Fruit fly (Drosophila melanogaster): ENCODE results near the gene CG6415.

Gene CG6415

DNA sequence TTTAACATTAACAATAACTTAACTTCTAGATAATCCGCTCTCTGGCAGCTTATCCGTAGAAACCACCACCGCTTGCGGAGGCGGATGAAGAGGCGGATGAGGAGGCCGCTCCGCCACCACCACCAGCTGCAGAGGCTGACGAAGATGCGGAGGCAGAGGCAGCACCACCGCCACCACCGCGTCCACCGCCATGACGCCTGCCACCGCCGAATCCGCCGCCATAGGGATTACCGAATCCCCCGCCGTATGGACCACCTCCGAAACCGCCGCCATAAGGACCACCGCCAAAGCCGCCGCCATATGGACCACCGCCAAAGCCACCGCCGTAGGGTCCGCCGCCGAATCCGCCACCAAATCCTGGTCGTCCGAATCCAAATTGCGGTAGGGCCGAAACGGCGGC is 14.7 kb upstream of the CG6415 start:
- TF ChIP-seq fd96Ca (GFP tag; IDR thresholded peaks at IDR 0.05): no peak
- TF ChIP-seq Snoo (tag; optimal IDR thresholded peaks at IDR 0.05): no peak
- no peak for TF ChIP-seq CG9948 (tag; optimal IDR thresholded peaks at IDR 0.05)
- TF ChIP-seq CG8159 (tag; optimal IDR thresholded peaks at IDR 0.05): no peak
- TF ChIP-seq CG12605 (GFP tag; IDR thresholded peaks at IDR 0.05): no peak
- no peak for TF ChIP-seq Pif1B (GFP tag; optimal IDR thresholded peaks at IDR 0.05)
- no peak for TF ChIP-seq D1 (tag; optimal IDR thresholded peaks at IDR 0.05)
- no peak for TF ChIP-seq CG15710 (tag; optimal IDR thresholded peaks at IDR 0.05)
- no peak for TF ChIP-seq CG10348 (GFP tag; IDR thresholded peaks at IDR 0.05)
- no peak for TF ChIP-seq CG17806 (tag; optimal IDR thresholded peaks at IDR 0.05)
- TF ChIP-seq CG13204 (GFP tag; optimal IDR thresholded peaks at IDR 0.05): no peak
- no peak for TF ChIP-seq CG8301 (tag; optimal IDR thresholded peaks at IDR 0.05)
- no peak for TF ChIP-seq rn (GFP tag; IDR thresholded peaks at IDR 0.05)
- TF ChIP-seq Ets98B (GFP tag; IDR thresholded peaks at IDR 0.05): no peak
- no peak for TF ChIP-seq gl (tag; optimal IDR thresholded peaks at IDR 0.05)
- no peak for TF ChIP-seq Pif1A (GFP tag; optimal IDR thresholded peaks at IDR 0.05)
- no peak for TF ChIP-seq EcR (GFP tag; optimal IDR thresholded peaks at IDR 0.05)
- no peak for TF ChIP-seq CG14655 (GFP tag; optimal IDR thresholded peaks at IDR 0.05)

DNA sequence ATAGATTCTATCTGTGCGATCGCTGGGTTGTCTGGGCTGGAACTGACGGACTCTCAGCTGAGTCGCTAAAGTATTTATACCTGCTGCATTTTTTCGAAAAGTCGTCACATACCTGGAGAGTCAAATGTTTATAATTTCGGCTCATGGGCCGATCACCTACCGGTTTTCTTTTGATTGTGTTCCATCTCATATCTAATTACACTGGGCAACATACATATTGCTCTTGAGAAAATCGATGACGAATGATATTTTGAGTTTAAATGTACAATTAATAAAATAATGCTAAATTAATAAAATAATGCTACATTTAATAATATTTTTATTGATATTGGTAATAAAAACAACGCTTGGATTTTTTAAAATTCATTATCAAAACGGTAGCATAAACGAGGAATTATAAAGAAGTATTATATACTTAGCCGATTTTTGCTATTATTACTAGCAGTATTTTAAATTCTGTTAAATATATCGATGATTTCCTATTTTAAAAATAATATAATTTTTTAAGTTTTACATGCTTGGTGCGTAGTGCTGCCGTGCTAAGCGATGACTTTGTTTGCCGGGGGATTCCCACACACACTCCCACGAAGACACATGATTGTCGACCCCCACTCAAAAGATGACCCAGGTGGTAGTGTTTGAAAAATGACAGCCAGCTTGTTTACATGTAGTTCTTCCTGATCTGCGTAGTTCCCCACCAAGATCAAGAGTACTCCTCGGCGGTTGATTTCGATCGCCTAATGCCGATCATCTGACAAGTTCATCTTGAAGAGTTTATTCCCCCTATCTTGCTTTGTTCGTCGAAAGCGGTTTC is 14.0 kb upstream of the CG6415 start, which contains the start of gene CG7294:
Gene CG7294 (minus strand): TSS at position 51 of the 814 bp plus-strand sequence.
- TF ChIP-seq CG15710 (tag; optimal IDR thresholded peaks at IDR 0.05) (no peak), CG8301 (tag; optimal IDR thresholded peaks at IDR 0.05) (no peak), CG10348 (GFP tag; IDR thresholded peaks at IDR 0.05) (no peak), CG9948 (tag; optimal IDR thresholded peaks at IDR 0.05) (no peak), CG32121 (GFP tag; IDR thresholded peaks at IDR 0.05) (no peak)

DNA sequence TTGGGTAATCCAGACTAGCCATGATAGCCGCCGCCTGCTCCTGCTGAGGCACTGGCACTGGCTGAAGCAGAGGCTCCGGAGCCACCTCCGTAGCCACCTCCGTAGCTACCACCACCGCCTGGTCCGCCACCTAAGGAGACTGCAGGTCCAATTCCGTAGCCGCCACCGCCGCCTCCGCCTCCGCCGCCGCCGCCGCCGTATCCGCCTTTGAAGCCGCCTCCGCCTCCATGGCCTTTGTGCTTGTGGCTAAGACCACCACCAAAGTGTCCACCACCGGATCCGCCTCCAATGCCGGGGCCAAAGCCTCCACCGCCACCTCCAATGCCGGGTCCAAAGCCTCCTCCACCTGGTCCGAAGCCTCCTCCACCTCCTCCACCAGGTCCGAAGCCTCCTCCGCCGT is 10.4 kb upstream of the CG6415 start:
- no peak for TF ChIP-seq gl (tag; optimal IDR thresholded peaks at IDR 0.05)
- TF ChIP-seq CG17806 (tag; optimal IDR thresholded peaks at IDR 0.05): no peak
- no peak for TF ChIP-seq CG32121 (GFP tag; IDR thresholded peaks at IDR 0.05)
- no peak for TF ChIP-seq CG15710 (tag; optimal IDR thresholded peaks at IDR 0.05)
- TF ChIP-seq CG12605 (GFP tag; IDR thresholded peaks at IDR 0.05): no peak
- TF ChIP-seq Pif1A (GFP tag; optimal IDR thresholded peaks at IDR 0.05): no peak
- no peak for TF ChIP-seq D1 (tag; optimal IDR thresholded peaks at IDR 0.05)
- no peak for TF ChIP-seq CG34367 (tag; optimal IDR thresholded peaks at IDR 0.05)
- TF ChIP-seq CG4496 (GFP tag; IDR thresholded peaks at IDR 0.05): no peak
- no peak for TF ChIP-seq CG10348 (GFP tag; IDR thresholded peaks at IDR 0.05)
- TF ChIP-seq CG13204 (GFP tag; optimal IDR thresholded peaks at IDR 0.05): no peak
- no peak for TF ChIP-seq CG8159 (tag; optimal IDR thresholded peaks at IDR 0.05)
- no peak for TF ChIP-seq EcR (GFP tag; optimal IDR thresholded peaks at IDR 0.05)
- no peak for TF ChIP-seq Ets98B (GFP tag; IDR thresholded peaks at IDR 0.05)
- TF ChIP-seq Snoo (tag; optimal IDR thresholded peaks at IDR 0.05): no peak
- no peak for TF ChIP-seq CG9948 (tag; optimal IDR thresholded peaks at IDR 0.05)
- TF ChIP-seq CG14655 (GFP tag; optimal IDR thresholded peaks at IDR 0.05): no peak
- TF ChIP-seq Pif1B (GFP tag; optimal IDR thresholded peaks at IDR 0.05): no peak

DNA sequence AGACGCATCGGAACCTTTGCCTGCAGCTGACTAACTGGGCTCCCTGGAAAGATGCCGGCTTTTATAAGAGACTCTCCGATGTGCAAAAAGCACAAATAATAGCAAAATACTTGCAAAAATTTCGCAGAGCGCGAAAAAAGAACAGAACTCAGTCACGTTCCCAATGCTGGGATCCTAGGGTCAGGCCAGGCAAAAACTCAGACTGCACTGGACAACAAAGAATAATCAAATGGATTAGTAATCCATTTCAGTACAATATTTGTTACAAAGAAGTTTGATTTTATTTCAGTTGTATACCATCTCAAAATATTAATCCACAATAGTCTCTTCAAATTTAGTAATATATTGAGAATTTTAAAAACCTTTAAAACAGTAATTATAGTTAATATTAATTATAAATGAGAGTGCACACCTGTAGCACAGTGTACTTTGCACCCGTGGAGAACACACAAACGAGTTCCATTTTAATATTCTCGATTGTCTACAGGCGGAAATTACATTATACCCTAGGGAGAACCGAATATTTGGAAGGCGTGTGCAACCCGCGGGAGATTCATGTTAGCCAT is 9.3 kb upstream of the CG6415 start, which contains the start of gene CG17108:
Gene CG17108 (minus strand): TSS at position 51 of the 566 bp plus-strand sequence.
- TF ChIP-seq CG8159 (tag; optimal IDR thresholded peaks at IDR 0.05) (peak; percentile 55), CG14655 (GFP tag; optimal IDR thresholded peaks at IDR 0.05) (peak; percentile 6), rn (GFP tag; IDR thresholded peaks at IDR 0.05) (no peak), CG15710 (tag; optimal IDR thresholded peaks at IDR 0.05) (peak; percentile 36), Ets98B (GFP tag; IDR thresholded peaks at IDR 0.05) (no peak), CG17806 (tag; optimal IDR thresholded peaks at IDR 0.05) (no peak), CG9948 (tag; optimal IDR thresholded peaks at IDR 0.05) (peak; percentile 32)

DNA sequence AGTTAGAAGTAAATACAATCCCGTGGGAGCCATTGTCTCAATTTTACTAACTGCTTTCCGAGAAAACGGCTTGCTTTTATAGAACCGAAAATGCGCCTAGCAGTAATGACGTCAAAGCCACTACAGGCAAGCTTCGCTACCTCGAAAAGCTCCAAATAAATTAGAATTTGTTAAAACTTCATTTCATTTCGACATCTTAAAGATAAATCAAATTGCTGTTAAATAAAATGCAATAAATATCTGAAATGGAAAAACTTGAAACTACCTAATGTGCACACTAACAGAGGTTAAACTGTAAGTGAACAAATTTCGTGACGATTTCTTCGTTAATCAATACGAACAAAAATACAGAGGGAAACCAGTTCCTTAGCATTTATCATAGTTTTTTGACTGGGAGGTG is 5.4 kb upstream of the CG6415 start, which contains the start of gene CG7300:
Gene CG7300 (minus strand): TSS at position 52 of the 400 bp plus-strand sequence.
- TF ChIP-seq fd96Ca (GFP tag; IDR thresholded peaks at IDR 0.05) (no peak), rn (GFP tag; IDR thresholded peaks at IDR 0.05) (no peak), CG10348 (GFP tag; IDR thresholded peaks at IDR 0.05) (no peak), CG17806 (tag; optimal IDR thresholded peaks at IDR 0.05) (no peak), CG12605 (GFP tag; IDR thresholded peaks at IDR 0.05) (no peak), gl (tag; optimal IDR thresholded peaks at IDR 0.05) (no peak), CG8301 (tag; optimal IDR thresholded peaks at IDR 0.05) (no peak), D1 (tag; optimal IDR thresholded peaks at IDR 0.05) (no peak), CG15710 (tag; optimal IDR thresholded peaks at IDR 0.05) (no peak), CG34367 (tag; optimal IDR thresholded peaks at IDR 0.05) (no peak), Pif1A (GFP tag; optimal IDR thresholded peaks at IDR 0.05) (no peak)

DNA sequence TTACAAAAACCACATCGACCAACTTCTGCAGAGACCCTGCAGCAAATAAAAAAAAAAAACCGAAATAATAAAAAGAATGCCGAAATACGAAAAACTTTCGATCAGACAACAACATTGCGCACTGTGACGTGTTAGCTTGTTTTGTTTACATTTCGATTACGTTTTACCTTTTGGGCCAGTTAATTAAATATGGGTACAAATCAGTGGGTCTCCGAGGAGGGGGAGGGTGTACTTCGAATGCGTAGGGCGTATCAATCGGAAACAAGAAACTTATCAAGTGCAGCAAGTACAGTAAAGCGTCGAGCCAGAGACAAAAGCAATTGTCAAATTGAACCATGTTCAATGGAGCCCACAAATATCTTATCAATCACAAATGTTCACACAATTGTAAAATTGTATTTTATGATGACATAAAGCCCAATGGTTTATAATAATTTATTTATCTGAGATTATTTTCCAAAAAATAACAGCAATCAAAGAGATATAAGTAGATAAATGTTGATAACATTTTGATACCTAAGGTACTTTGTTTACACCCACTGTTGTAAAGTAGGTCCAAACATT is 1.8 kb upstream of the CG6415 start, which contains the start of gene Lip1:
Gene Lip1 (minus strand): TSS at position 46 of the 564 bp plus-strand sequence.
- TF ChIP-seq CG14655 (GFP tag; optimal IDR thresholded peaks at IDR 0.05): no peak
- TF ChIP-seq CG34367 (tag; optimal IDR thresholded peaks at IDR 0.05): no peak
- no peak for TF ChIP-seq Pif1A (GFP tag; optimal IDR thresholded peaks at IDR 0.05)
- no peak for TF ChIP-seq rn (GFP tag; IDR thresholded peaks at IDR 0.05)
- TF ChIP-seq CG12605 (GFP tag; IDR thresholded peaks at IDR 0.05): no peak
- TF ChIP-seq CG15710 (tag; optimal IDR thresholded peaks at IDR 0.05): no peak
- no peak for TF ChIP-seq CG8301 (tag; optimal IDR thresholded peaks at IDR 0.05)
- no peak for TF ChIP-seq Snoo (tag; optimal IDR thresholded peaks at IDR 0.05)
- no peak for TF ChIP-seq CG10348 (GFP tag; IDR thresholded peaks at IDR 0.05)
- no peak for TF ChIP-seq fd96Ca (GFP tag; IDR thresholded peaks at IDR 0.05)
- no peak for TF ChIP-seq D1 (tag; optimal IDR thresholded peaks at IDR 0.05)
- TF ChIP-seq CG9948 (tag; optimal IDR thresholded peaks at IDR 0.05): no peak
- TF ChIP-seq CG8159 (tag; optimal IDR thresholded peaks at IDR 0.05): no peak
- no peak for TF ChIP-seq CG17806 (tag; optimal IDR thresholded peaks at IDR 0.05)
- no peak for TF ChIP-seq gl (tag; optimal IDR thresholded peaks at IDR 0.05)
- TF ChIP-seq Pif1B (GFP tag; optimal IDR thresholded peaks at IDR 0.05): no peak
- no peak for TF ChIP-seq Ets98B (GFP tag; IDR thresholded peaks at IDR 0.05)
- TF ChIP-seq EcR (GFP tag; optimal IDR thresholded peaks at IDR 0.05): no peak

Data from whole organism, pupa.